Fruit fly (Drosophila melanogaster) whole organism, embryonic: ENCODE measurements around the gene N.

Source experiments
- Bdp1 ChIP-seq: fragments of 200-800 bp; sonication (Bioruptor generic); optimal IDR thresholded peaks from 3 replicates; lab custom pipeline; 2016; ENCODE audit warnings: missing biosample characterization, missing genetic modification characterization
- CG10209 ChIP-seq: fragments of 200-800 bp; sonication (Bioruptor generic); optimal IDR thresholded peaks from 3 replicates; lab custom pipeline; 2017; ENCODE audit warnings: missing biosample characterization, mild to moderate bottlenecking, missing genetic modification characterization, missing genetic modification reagents
- CG10565 ChIP-seq: fragments of 200-800 bp; sonication (Bioruptor generic); optimal IDR thresholded peaks from 3 replicates; lab custom pipeline; 2016; ENCODE audit warnings: missing biosample characterization, mild to moderate bottlenecking, missing genetic modification characterization
- CG12155 ChIP-seq: fragments of 200-800 bp; sonication (Bioruptor generic); optimal IDR thresholded peaks from 3 replicates; lab custom pipeline; 2016; ENCODE audit warnings: missing biosample characterization, missing genetic modification characterization
- CG1233 ChIP-seq: fragments of 200-800 bp; sonication (Bioruptor generic); optimal IDR thresholded peaks from 4 replicates; lab custom pipeline; 2018; ENCODE audit warnings: missing biosample characterization, mild to moderate bottlenecking, missing genetic modification characterization
- CG12942 ChIP-seq: fragments of 200-800 bp; sonication (Bioruptor generic); optimal IDR thresholded peaks from 3 replicates; lab custom pipeline; 2016; ENCODE audit warnings: missing biosample characterization, missing genetic modification characterization
- CG14014 ChIP-seq: fragments of 200-800 bp; sonication (Bioruptor generic); IDR thresholded peaks from 2 replicates; pipeline ENCODE4 v1.3.6; 2022; ENCODE audit warnings: missing biosample characterization, missing genetic modification characterization
- CG14710 ChIP-seq: fragments of 200-800 bp; sonication (Bioruptor generic); optimal IDR thresholded peaks from 3 replicates; lab custom pipeline; 2019; ENCODE audit warnings: missing biosample characterization, mild to moderate bottlenecking, missing genetic modification characterization, moderate library complexity
- CG15696 ChIP-seq: fragments of 200-800 bp; sonication (Bioruptor generic); optimal IDR thresholded peaks from 2 replicates; lab custom pipeline; 2019; ENCODE audit warnings: missing biosample characterization, mild to moderate bottlenecking, missing genetic modification characterization, moderate library complexity
- CG16863 ChIP-seq: fragments of 200-800 bp; sonication (Bioruptor generic); optimal IDR thresholded peaks from 3 replicates; lab custom pipeline; 2016; ENCODE audit warnings: missing biosample characterization, missing genetic modification characterization
- CG17328 ChIP-seq: fragments of 200-800 bp; sonication (Bioruptor generic); IDR thresholded peaks from 2 replicates; pipeline ENCODE4 v1.3.6; 2022; ENCODE audit warnings: missing biosample characterization, missing genetic modification characterization
- CG17359 ChIP-seq: fragments of 200-800 bp; sonication (Bioruptor generic); optimal IDR thresholded peaks from 3 replicates; lab custom pipeline; 2018; ENCODE audit warnings: missing biosample characterization, mild to moderate bottlenecking, missing genetic modification characterization, moderate library complexity
- CG2116 ChIP-seq: fragments of 200-800 bp; sonication (Bioruptor generic); optimal IDR thresholded peaks from 3 replicates; lab custom pipeline; 2018; ENCODE audit warnings: missing biosample characterization, mild to moderate bottlenecking, missing genetic modification characterization
- CG3838 ChIP-seq: fragments of 200-800 bp; sonication (Bioruptor generic); optimal IDR thresholded peaks from 3 replicates; lab custom pipeline; 2016; ENCODE audit warnings: missing biosample characterization, missing genetic modification characterization
- CG4424 ChIP-seq: fragments of 200-800 bp; sonication (Bioruptor generic); optimal IDR thresholded peaks from 3 replicates; lab custom pipeline; 2016; ENCODE audit warnings: missing biosample characterization, missing genetic modification characterization
- CG4854 ChIP-seq: fragments of 200-800 bp; sonication (Bioruptor generic); optimal IDR thresholded peaks from 2 replicates; lab custom pipeline; 2016; ENCODE audit warnings: missing biosample characterization, missing genetic modification characterization, inconsistent platforms
- CG5245 ChIP-seq: fragments of 200-800 bp; sonication (Bioruptor generic); optimal IDR thresholded peaks from 3 replicates; lab custom pipeline; 2016; ENCODE audit warnings: missing biosample characterization, missing genetic modification characterization
- CG8089 ChIP-seq: fragments of 200-800 bp; sonication (Bioruptor generic); optimal IDR thresholded peaks from 3 replicates; lab custom pipeline; 2016; ENCODE audit warnings: missing biosample characterization, missing genetic modification characterization
- CG8290 ChIP-seq, 3 experiments: fragments of 200-800 bp; sonication (Bioruptor generic); optimal IDR thresholded peaks; 2 replicates each; lab custom pipeline; 2016 to 2019; ENCODE audit warnings: missing biosample characterization in 3 of 3, missing genetic modification characterization in 3 of 3, mild to moderate bottlenecking in 2 of 3, moderate library complexity in 1 of 3
- D ChIP-seq, 2 experiments: fragments of 200-800 bp in 1 of 2; fragments of >200 bp in 1 of 2; sonication (Bioruptor generic) in 1 of 2; optimal IDR thresholded peaks; 2 replicates in 1 of 2; 3 replicates in 1 of 2; lab custom pipeline; 2017; ENCODE audit warnings: mild to moderate bottlenecking in 1 of 2, missing biosample characterization in 1 of 2, missing genetic modification characterization in 1 of 2, missing genetic modification reagents in 1 of 2
- D19A ChIP-seq: fragments of 200-800 bp; optimal IDR thresholded peaks from 3 replicates; lab custom pipeline; 2019; ENCODE audit warnings: missing biosample characterization, mild to moderate bottlenecking, missing genetic modification characterization, moderate library complexity
- HLHmδ ChIP-seq: fragments of 200-800 bp; sonication (Bioruptor generic); optimal IDR thresholded peaks from 2 replicates; lab custom pipeline; 2018; ENCODE audit warnings: missing biosample characterization, mild to moderate bottlenecking, missing genetic modification characterization, moderate library complexity
- Hmx ChIP-seq: fragments of 200-800 bp; sonication (Bioruptor generic); optimal IDR thresholded peaks from 2 replicates; lab custom pipeline; 2016; ENCODE audit warnings: missing biosample characterization, missing genetic modification characterization
- Hr51 ChIP-seq, 2 experiments: fragments of 200-800 bp; sonication (Bioruptor generic); optimal IDR thresholded peaks; 2 replicates in 1 of 2; 3 replicates in 1 of 2; lab custom pipeline; 2016 to 2018; ENCODE audit warnings: missing biosample characterization in 2 of 2, missing genetic modification characterization in 2 of 2, mild to moderate bottlenecking in 1 of 2, moderate library complexity in 1 of 2
- Taf1 ChIP-seq: fragments of 200-800 bp; sonication (Bioruptor generic); IDR thresholded peaks from 2 replicates; pipeline ENCODE4 v1.3.6; 2022; ENCODE audit warnings: missing biosample characterization, missing genetic modification characterization
- Trl ChIP-seq, 3 experiments: fragments of >200 bp in 2 of 3; fragments of 200-800 bp in 1 of 3; sonication (Bioruptor generic) in 1 of 3; optimal IDR thresholded peaks; 2 replicates in 1 of 3; 3 replicates in 2 of 3; lab custom pipeline; 2016 to 2017; ENCODE audit warnings: missing biosample characterization in 1 of 3, missing genetic modification characterization in 1 of 3
- ara ChIP-seq: fragments of 200-800 bp; sonication (Bioruptor generic); IDR thresholded peaks from 2 replicates; pipeline ENCODE4 v1.3.6; 2022; ENCODE audit warnings: missing biosample characterization, missing genetic modification characterization
- bcd ChIP-seq: fragments of 200-800 bp; sonication (Bioruptor generic); optimal IDR thresholded peaks from 2 replicates; lab custom pipeline; 2017; ENCODE audit warnings: missing biosample characterization, mild to moderate bottlenecking, missing genetic modification characterization
- chm ChIP-seq: fragments of 200-800 bp; sonication (Bioruptor generic); IDR thresholded peaks from 2 replicates; pipeline ENCODE4 v1.3.6; 2022; ENCODE audit warnings: missing biosample characterization, missing genetic modification characterization
- ci ChIP-seq: fragments of 200-800 bp; sonication (Bioruptor generic); IDR thresholded peaks from 3 replicates; pipeline ENCODE4 v1.3.6; 2022; ENCODE audit warnings: missing biosample characterization, missing genetic modification characterization
- crc ChIP-seq: fragments of 200-800 bp; sonication (Bioruptor generic); optimal IDR thresholded peaks from 2 replicates; lab custom pipeline; 2016; ENCODE audit warnings: missing biosample characterization, missing genetic modification characterization
- danr ChIP-seq: fragments of 200-800 bp; sonication (Bioruptor generic); IDR thresholded peaks from 2 replicates; pipeline ENCODE4 v1.3.6; 2022; ENCODE audit warnings: missing biosample characterization, missing genetic modification characterization
- dmrt11E ChIP-seq: fragments of 200-800 bp; sonication (Bioruptor generic); optimal IDR thresholded peaks from 3 replicates; lab custom pipeline; 2018; ENCODE audit warnings: missing biosample characterization, mild to moderate bottlenecking, missing genetic modification characterization, moderate library complexity
- dmrt99B ChIP-seq: fragments of 200-800 bp; sonication (Bioruptor generic); optimal IDR thresholded peaks from 2 replicates; lab custom pipeline; 2018; ENCODE audit warnings: missing biosample characterization, mild to moderate bottlenecking, missing genetic modification characterization, moderate library complexity
- ftz-f1 ChIP-seq: fragments of 200-800 bp; sonication (Bioruptor generic); optimal IDR thresholded peaks from 2 replicates; lab custom pipeline; 2016; ENCODE audit warnings: missing biosample characterization, missing genetic modification characterization
- gcm2 ChIP-seq: fragments of 200-800 bp; sonication (Bioruptor generic); optimal IDR thresholded peaks from 2 replicates; lab custom pipeline; 2016; ENCODE audit warnings: missing biosample characterization, missing genetic modification characterization
- gsb ChIP-seq: fragments of 200-800 bp; sonication (Bioruptor generic); IDR thresholded peaks from 2 replicates; pipeline ENCODE4 v1.3.6; 2022; ENCODE audit warnings: missing biosample characterization, missing genetic modification characterization
- pfk ChIP-seq: fragments of 200-800 bp; sonication (Bioruptor generic); optimal IDR thresholded peaks from 2 replicates; lab custom pipeline; 2018; ENCODE audit warnings: missing biosample characterization, mild to moderate bottlenecking, missing genetic modification characterization, moderate library complexity
- salm ChIP-seq: fragments of 200-800 bp; sonication (Bioruptor generic); optimal IDR thresholded peaks from 2 replicates; lab custom pipeline; 2018; ENCODE audit warnings: missing biosample characterization, mild to moderate bottlenecking, missing genetic modification characterization
- schlank ChIP-seq: fragments of 200-800 bp; sonication (Bioruptor generic); optimal IDR thresholded peaks from 2 replicates; lab custom pipeline; 2018; ENCODE audit warnings: missing biosample characterization, mild to moderate bottlenecking, missing genetic modification characterization
- sd ChIP-seq: fragments of 200-800 bp; sonication (Bioruptor generic); optimal IDR thresholded peaks from 3 replicates; lab custom pipeline; 2018; ENCODE audit warnings: missing biosample characterization, mild to moderate bottlenecking, missing genetic modification characterization, moderate library complexity
- stc ChIP-seq: fragments of 200-800 bp; sonication (Bioruptor generic); IDR thresholded peaks from 2 replicates; pipeline ENCODE4 v1.3.6; 2022; ENCODE audit warnings: missing biosample characterization, missing genetic modification characterization
- stwl ChIP-seq: fragments of 200-800 bp; sonication (Bioruptor generic); optimal IDR thresholded peaks from 3 replicates; lab custom pipeline; 2018; ENCODE audit warnings: missing biosample characterization, mild to moderate bottlenecking, missing genetic modification characterization, moderate library complexity
- tio ChIP-seq: fragments of 200-800 bp; sonication (Bioruptor generic); optimal IDR thresholded peaks from 2 replicates; lab custom pipeline; 2017; ENCODE audit warnings: missing biosample characterization, missing genetic modification characterization, inconsistent platforms
- toy ChIP-seq: fragments of 200-800 bp; sonication (Bioruptor generic); IDR thresholded peaks from 2 replicates; pipeline ENCODE4 v1.3.6; 2022; ENCODE audit warnings: missing biosample characterization, missing genetic modification characterization
- trh ChIP-seq: fragments of 200-800 bp; sonication (Bioruptor generic); optimal IDR thresholded peaks from 2 replicates; lab custom pipeline; 2016; ENCODE audit warnings: missing biosample characterization, missing genetic modification characterization
- twi ChIP-seq: fragments of 200-800 bp; optimal IDR thresholded peaks from 2 replicates; lab custom pipeline; 2019; ENCODE audit warnings: missing biosample characterization, mild to moderate bottlenecking, missing genetic modification characterization, moderate library complexity
- z ChIP-seq: fragments of 200-800 bp; sonication (Bioruptor generic); IDR thresholded peaks from 3 replicates; pipeline ENCODE4 v1.3.6; 2022; ENCODE audit warnings: missing biosample characterization, missing genetic modification characterization

Gene N

dm6 chrX:3136338-3137086, 1.8 kb downstream of the N start (continued):
- peak; percentile 33; the same call in 1 of the 2 replicates for TF ChIP-seq ara (GFP tag; lab: Robert Waterston, UW)
- no peak for TF ChIP-seq danr (GFP tag; lab: Robert Waterston, UW)
- peak; percentile 46 for TF ChIP-seq CG10209 (GFP tag; lab: Kevin White, UChicago)
- TF ChIP-seq CG4854 (GFP tag; lab: Kevin White, UChicago), result no peak
- TF ChIP-seq CG12155 (GFP tag; lab: Kevin White, UChicago), result no peak
- TF ChIP-seq gcm2 (GFP tag; lab: Kevin White, UChicago), result no peak
- TF ChIP-seq CG4424 (GFP tag; lab: Kevin White, UChicago), result peak; percentile 0
- peak; percentile 4 for TF ChIP-seq dmrt11E (tag; lab: Kevin White, UChicago)
- TF ChIP-seq sd (tag; lab: Kevin White, UChicago), result no peak
- TF ChIP-seq dmrt99B (tag; lab: Kevin White, UChicago), result no peak
- TF ChIP-seq CG16863 (GFP tag; lab: Kevin White, UChicago), result peak; percentile 11
- TF ChIP-seq CG8089 (GFP tag; lab: Kevin White, UChicago), result peak; percentile 12
- peak; percentile 61 for TF ChIP-seq CG15696
- no peak for TF ChIP-seq Taf1 (GFP tag; lab: Robert Waterston, UW)
- no peak for TF ChIP-seq stc (GFP tag; lab: Robert Waterston, UW)
- TF ChIP-seq bcd (GFP tag; lab: Kevin White, UChicago), result no peak
- peak; percentile 13 for TF ChIP-seq CG1233 (GFP tag; lab: Kevin White, UChicago)
- TF ChIP-seq twi (tag; lab: Kevin White, UChicago), result peak; percentile 15
- TF ChIP-seq CG17328, result no peak
- peak; percentile 12 for TF ChIP-seq CG2116
- no peak for TF ChIP-seq CG3838 (GFP tag; lab: Kevin White, UChicago)
- TF ChIP-seq gsb, result no peak
- peak; percentile 5 for TF ChIP-seq Bdp1 (GFP tag; lab: Kevin White, UChicago)
- TF ChIP-seq D (optimal IDR thresholded peaks at IDR 0.05; lab: Kevin White, UChicago), result no peak
- TF ChIP-seq D (GFP tag; optimal IDR thresholded peaks at IDR 0.05; lab: Kevin White, UChicago), result peak; percentile 50
- peak; percentile 36 for TF ChIP-seq pfk
- TF ChIP-seq CG5245, result no peak
- no peak for TF ChIP-seq schlank (tag; lab: Kevin White, UChicago)
- TF ChIP-seq Hr51 (GFP tag; optimal IDR thresholded peaks at IDR 0.05; lab: Kevin White, UChicago), result peak in 1 of 2 experiments; percentile 3
- TF ChIP-seq D19A (tag; lab: Kevin White, UChicago), result peak; percentile 31
- no peak for TF ChIP-seq trh
- peak; percentile 37 for TF ChIP-seq CG8290 (GFP tag; optimal IDR thresholded peaks at IDR 0.05; lab: Kevin White, UChicago)
- no peak for TF ChIP-seq CG8290 (tag; optimal IDR thresholded peaks at IDR 0.05; lab: Kevin White, UChicago)
- TF ChIP-seq Trl (optimal IDR thresholded peaks at IDR 0.05; lab: Kevin White, UChicago), result peak; percentile 55 to 75
- TF ChIP-seq Trl (GFP tag; optimal IDR thresholded peaks at IDR 0.05; lab: Kevin White, UChicago), result peak; percentile 55
- no peak for TF ChIP-seq z (GFP tag; lab: Robert Waterston, UW)
- no peak for TF ChIP-seq crc (GFP tag; lab: Kevin White, UChicago)
- peak; percentile 0 for TF ChIP-seq stwl (tag; lab: Kevin White, UChicago)
- TF ChIP-seq Hmx, result no peak
- peak; percentile 0 for TF ChIP-seq CG17359
- TF ChIP-seq ftz-f1 (GFP tag; lab: Kevin White, UChicago), result no peak
- TF ChIP-seq CG14014, result no peak
- peak; percentile 17 for TF ChIP-seq CG12942 (GFP tag; lab: Kevin White, UChicago)
- no peak for TF ChIP-seq CG10565 (GFP tag; lab: Kevin White, UChicago)
- peak; percentile 54; the same call in 1 of the 2 replicates for TF ChIP-seq chm (GFP tag; lab: Robert Waterston, UW)
- TF ChIP-seq tio (GFP tag; lab: Kevin White, UChicago), result no peak
- peak; percentile 39; the same call in 1 of the 3 replicates for TF ChIP-seq ci (GFP tag; lab: Robert Waterston, UW)
- TF ChIP-seq HLHmδ (GFP tag; lab: Kevin White, UChicago), result peak; percentile 39
- TF ChIP-seq salm, result no peak
- TF ChIP-seq CG14710 (tag; lab: Kevin White, UChicago), result peak; percentile 18
- TF ChIP-seq toy (GFP tag; lab: Robert Waterston, UW), result no peak
